Fruit fly (Drosophila melanogaster): Measurements from ENCODE around the gene Cat.

DNA sequence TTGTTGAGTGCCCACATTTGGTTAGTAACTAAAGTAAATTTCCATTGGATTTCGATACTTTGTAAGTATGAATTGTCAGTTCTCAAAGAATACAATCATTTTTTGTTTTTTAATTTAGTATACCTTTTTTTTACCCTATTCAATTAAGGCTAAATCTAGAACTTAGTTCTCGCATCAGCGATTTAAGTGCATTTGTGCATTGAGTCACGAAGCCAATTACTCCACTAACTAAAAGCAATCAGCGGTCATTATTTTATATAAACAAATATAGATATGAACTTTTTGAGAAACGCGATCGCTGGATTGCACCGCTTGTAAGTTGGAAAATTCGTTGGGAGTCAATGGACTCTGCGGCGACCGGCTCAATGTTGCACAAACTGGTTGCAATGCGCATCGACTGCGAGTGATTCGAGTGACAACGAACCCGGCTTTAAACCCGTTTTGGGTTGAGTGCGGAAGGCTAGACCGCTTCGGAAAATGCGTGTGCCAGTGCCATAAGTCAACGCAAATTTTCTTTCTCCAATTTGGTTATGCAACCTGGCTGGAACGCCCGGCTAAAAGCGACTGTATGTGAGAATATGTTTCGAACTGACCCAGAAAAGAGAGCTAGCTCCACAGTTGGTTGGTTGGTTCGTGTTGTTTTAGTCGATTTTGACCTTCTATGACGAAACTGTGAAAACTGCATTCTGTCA, 1.6 kb downstream of the Cat start:
- TF ChIP-seq CG4496 (GFP tag; IDR thresholded peaks at IDR 0.05) = no peak
- TF ChIP-seq CG12605 (GFP tag; IDR thresholded peaks at IDR 0.05) = no peak
- no peak for TF ChIP-seq Ets98B (GFP tag; IDR thresholded peaks at IDR 0.05)
- TF ChIP-seq gl (tag; optimal IDR thresholded peaks at IDR 0.05) = no peak
- TF ChIP-seq CG15710 (tag; optimal IDR thresholded peaks at IDR 0.05) = no peak
- no peak for TF ChIP-seq CG10348 (GFP tag; IDR thresholded peaks at IDR 0.05)
- TF ChIP-seq CG32121 (GFP tag; IDR thresholded peaks at IDR 0.05) = no peak
- TF ChIP-seq CG34367 (tag; optimal IDR thresholded peaks at IDR 0.05) = no peak
- no peak for TF ChIP-seq CG8159 (tag; optimal IDR thresholded peaks at IDR 0.05)
- peak; percentile 94 for TF ChIP-seq EcR (GFP tag; optimal IDR thresholded peaks at IDR 0.05)
- TF ChIP-seq D1 (tag; optimal IDR thresholded peaks at IDR 0.05) = no peak
- no peak for TF ChIP-seq Pif1B (GFP tag; optimal IDR thresholded peaks at IDR 0.05)
- no peak for TF ChIP-seq Snoo (tag; optimal IDR thresholded peaks at IDR 0.05)
